Fruit fly (Drosophila melanogaster): ENCODE results near the gene CG42762.

CG42762 gene

dm6 chr2L:8165800-8166576, 22.1 kb upstream of the CG42762 start (continued):
- TF ChIP-seq CG7839 (tag; optimal IDR thresholded peaks at IDR 0.05) (no peak), crp (GFP tag; optimal IDR thresholded peaks at IDR 0.05) (no peak), Xrp1 (GFP tag; IDR thresholded peaks at IDR 0.05) (peak; percentile 51; the same call in 1 of the 2 replicates), CG15696 (tag; optimal IDR thresholded peaks at IDR 0.05) (peak; percentile 74), dan (GFP tag; IDR thresholded peaks at IDR 0.05) (no peak), Bgb (GFP tag; IDR thresholded peaks at IDR 0.05; ENCODE audit: partially characterized antibody) (no peak), esg (GFP tag; conservative IDR thresholded peaks at IDR 0.05) (no peak), aop (GFP tag; IDR thresholded peaks at IDR 0.05) (no peak), Pdp1 (GFP tag; optimal IDR thresholded peaks at IDR 0.05) (peak in 1 of 2 experiments; percentile 78), CG11085 (GFP tag; IDR thresholded peaks at IDR 0.05) (no peak), emc (GFP tag; optimal IDR thresholded peaks at IDR 0.05) (no peak), B-H2 (GFP tag; optimal IDR thresholded peaks at IDR 0.05) (no peak), pnt (GFP tag; optimal IDR thresholded peaks at IDR 0.05) (no peak), Kr (GFP tag; optimal IDR thresholded peaks at IDR 0.05) (peak; percentile 47), CG6654 (GFP tag; optimal IDR thresholded peaks at IDR 0.05) (no peak), E2f2 (GFP tag; IDR thresholded peaks at IDR 0.05) (no peak), CG7745 (tag; optimal IDR thresholded peaks at IDR 0.05) (peak; percentile 68), Nf-YA (GFP tag; IDR thresholded peaks at IDR 0.05) (no peak), sens (GFP tag) (peak; percentile 77), repo (GFP tag; optimal IDR thresholded peaks at IDR 0.05) (no peak), CG9215 (GFP tag; IDR thresholded peaks at IDR 0.05) (no peak), ab (GFP tag; optimal IDR thresholded peaks at IDR 0.05) (no peak), Nf-YC (tag; optimal IDR thresholded peaks at IDR 0.05) (no peak), lbe (GFP tag; optimal IDR thresholded peaks at IDR 0.05) (no peak), CG4854 (GFP tag; optimal IDR thresholded peaks at IDR 0.05) (no peak), Rx (GFP tag; IDR thresholded peaks at IDR 0.05) (no peak), B-H1 (GFP tag; IDR thresholded peaks at IDR 0.05) (no peak), bsh (GFP tag; optimal IDR thresholded peaks at IDR 0.05) (peak in 1 of 2 experiments; percentile 27), CG6791 (GFP tag; IDR thresholded peaks at IDR 0.05; ENCODE audit: partially characterized antibody) (no peak), CG15073 (GFP tag; optimal IDR thresholded peaks at IDR 0.05) (no peak), CG32772 (GFP tag; IDR thresholded peaks at IDR 0.05) (no peak), Hr78 (GFP tag; optimal IDR thresholded peaks at IDR 0.05) (no peak), CG18011 (GFP tag; optimal IDR thresholded peaks at IDR 0.05) (no peak), Fer2 (tag; optimal IDR thresholded peaks at IDR 0.05) (no peak), CG2199 (GFP tag; IDR thresholded peaks at IDR 0.05) (peak; percentile 49; the same call in 1 of the 3 replicates), ken (GFP tag; IDR thresholded peaks at IDR 0.05) (no peak), Drgx (GFP tag; IDR thresholded peaks at IDR 0.05) (no peak), Dp (GFP tag; optimal IDR thresholded peaks at IDR 0.05) (no peak), PHDP (tag; optimal IDR thresholded peaks at IDR 0.05) (peak; percentile 16), CG15269 (tag; optimal IDR thresholded peaks at IDR 0.05) (peak; percentile 1), D19A (tag; optimal IDR thresholded peaks at IDR 0.05) (peak; percentile 18), CG5245 (GFP tag; optimal IDR thresholded peaks at IDR 0.05) (no peak), CG1233 (GFP tag; optimal IDR thresholded peaks at IDR 0.05) (no peak), CG11247 (GFP tag; IDR thresholded peaks at IDR 0.05) (no peak), tio (GFP tag; optimal IDR thresholded peaks at IDR 0.05) (no peak), D (optimal IDR thresholded peaks at IDR 0.05) (no peak), D (GFP tag; optimal IDR thresholded peaks at IDR 0.05) (peak; percentile 19), oc (tag; optimal IDR thresholded peaks at IDR 0.05) (no peak), CG13624 (GFP tag; optimal IDR thresholded peaks at IDR 0.05) (no peak), CG7786 (GFP tag; optimal IDR thresholded peaks at IDR 0.05) (no peak)
